Fruit fly (Drosophila melanogaster): Measurements from ENCODE around the gene CG3529.
A peak's percentile ranks its signal among the peaks of the same experiment; 100 is the strongest.

The CG3529 gene

DNA sequence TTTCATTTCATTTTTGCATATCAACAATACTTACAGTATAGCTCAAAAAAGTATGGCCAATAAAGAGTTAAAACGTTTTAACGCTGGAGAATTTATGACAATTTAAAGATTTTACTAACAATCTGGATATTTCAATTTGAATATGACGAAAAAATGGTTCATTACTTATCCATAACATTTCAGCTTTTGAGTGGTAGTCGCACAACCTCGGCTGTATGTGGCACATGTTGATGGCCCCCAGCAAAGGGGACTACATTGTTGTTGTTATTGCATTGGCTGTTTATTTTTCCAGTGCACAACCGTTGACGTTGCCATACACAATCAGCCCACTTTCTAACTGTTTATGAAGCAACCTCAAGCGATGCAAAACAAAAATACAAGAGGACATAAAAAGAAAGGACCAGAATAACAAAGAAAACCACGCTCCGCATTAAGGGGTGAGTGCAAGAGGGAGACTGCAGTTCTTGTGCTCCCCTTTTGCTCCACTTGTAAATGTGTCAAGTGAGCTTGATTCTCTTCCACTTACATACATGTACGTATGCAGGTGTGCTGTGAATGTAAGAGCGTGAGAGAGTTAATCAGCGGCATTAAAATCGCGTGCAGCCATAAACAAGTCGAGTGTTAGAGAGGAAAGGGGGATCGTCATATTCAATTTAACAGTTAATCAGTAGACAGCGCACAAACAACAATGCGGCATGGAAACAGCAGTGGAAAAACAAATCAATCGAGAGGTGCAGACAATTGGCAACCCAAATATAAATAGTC is 26.4 kb upstream of the CG3529 start (continued):
- TF ChIP-seq CG10631 (GFP tag; optimal IDR thresholded peaks at IDR 0.05) (peak; percentile 94), Sox15 (GFP tag; optimal IDR thresholded peaks at IDR 0.05) (peak; percentile 92), Ets21C (GFP tag; optimal IDR thresholded peaks at IDR 0.05) (peak; percentile 95), dsx (GFP tag; optimal IDR thresholded peaks at IDR 0.05; ENCODE audit: poor library complexity, severe bottlenecking) (peak; percentile 100), CG10669 (GFP tag; optimal IDR thresholded peaks at IDR 0.05) (peak; percentile 97), CG6276 (GFP tag; optimal IDR thresholded peaks at IDR 0.05) (peak; percentile 94), OdsH (GFP tag; optimal IDR thresholded peaks at IDR 0.05) (peak; percentile 95), pdm3 (GFP tag; optimal IDR thresholded peaks at IDR 0.05) (peak; percentile 97), CG6808 (GFP tag; optimal IDR thresholded peaks at IDR 0.05) (peak; percentile 93), Eip93F (GFP tag; optimal IDR thresholded peaks at IDR 0.05) (peak; percentile 88), CG9139 (GFP tag; optimal IDR thresholded peaks at IDR 0.05) (peak; percentile 94)

DNA sequence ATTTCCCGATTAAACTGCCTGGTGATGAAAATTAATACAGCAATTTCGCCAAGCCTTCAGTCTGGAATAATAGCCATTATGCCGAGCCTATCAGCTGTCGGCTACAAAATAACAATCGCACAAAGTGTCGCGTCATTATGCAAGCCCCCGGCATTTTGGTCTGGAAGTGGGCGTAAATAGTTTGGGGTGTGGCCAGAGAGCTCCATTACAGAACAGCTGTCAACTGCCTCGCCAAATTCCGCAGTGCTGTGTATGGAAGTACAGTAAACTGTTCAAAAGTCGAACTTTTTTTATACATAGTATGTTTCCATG is 25.9 kb upstream of the CG3529 start:
- no peak for TF ChIP-seq svp (GFP tag)
- no peak for TF ChIP-seq ss (GFP tag; optimal IDR thresholded peaks at IDR 0.05)
- no peak for TF ChIP-seq CG4318 (GFP tag; optimal IDR thresholded peaks at IDR 0.05)
- TF ChIP-seq CG1621 (tag; optimal IDR thresholded peaks at IDR 0.05), result no peak
- TF ChIP-seq CG3032 (tag; optimal IDR thresholded peaks at IDR 0.05), result no peak
- TF ChIP-seq net (GFP tag; optimal IDR thresholded peaks at IDR 0.05), result no peak
- TF ChIP-seq CG6276 (GFP tag; optimal IDR thresholded peaks at IDR 0.05), result no peak
- no peak for TF ChIP-seq topi (GFP tag; optimal IDR thresholded peaks at IDR 0.05)
- no peak for TF ChIP-seq CG9139 (GFP tag; optimal IDR thresholded peaks at IDR 0.05)
- no peak for TF ChIP-seq CG16779 (tag; optimal IDR thresholded peaks at IDR 0.05)
- TF ChIP-seq Ets96B (tag; optimal IDR thresholded peaks at IDR 0.05), result no peak
- TF ChIP-seq CG11294 (GFP tag; IDR thresholded peaks at IDR 0.05), result no peak
- TF ChIP-seq fd59A (GFP tag; optimal IDR thresholded peaks at IDR 0.05), result no peak
- TF ChIP-seq cyc (GFP tag; optimal IDR thresholded peaks at IDR 0.05), result no peak
- TF ChIP-seq Eip75B (GFP tag; optimal IDR thresholded peaks at IDR 0.05), result no peak
- TF ChIP-seq pdm3 (GFP tag; optimal IDR thresholded peaks at IDR 0.05), result no peak

DNA sequence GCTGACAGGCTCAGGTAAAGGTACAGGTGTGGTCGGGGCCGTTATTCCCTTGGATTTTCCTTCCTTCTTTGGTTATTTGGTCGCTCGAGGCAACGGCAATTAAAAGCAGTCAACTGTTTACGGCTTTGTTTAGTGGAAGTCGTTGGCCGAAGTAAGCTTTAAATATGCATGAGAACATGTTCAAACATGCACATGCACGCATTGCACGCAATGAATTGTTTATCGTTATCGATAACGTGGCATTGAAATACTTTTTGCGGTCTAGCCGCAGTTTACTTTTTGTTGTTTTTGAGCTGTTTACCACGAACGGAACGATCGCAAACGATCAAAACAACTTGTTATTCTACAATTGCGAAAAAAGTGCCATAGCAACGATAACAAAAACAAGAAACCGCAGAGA is 25.0 kb upstream of the CG3529 start:
- no peak for TF ChIP-seq CG3919 (GFP tag; optimal IDR thresholded peaks at IDR 0.05)
- no peak for TF ChIP-seq CG15336 (GFP tag; IDR thresholded peaks at IDR 0.05)
- peak in 1 of 2 experiments; percentile 52 for TF ChIP-seq ss (GFP tag; optimal IDR thresholded peaks at IDR 0.05)

DNA sequence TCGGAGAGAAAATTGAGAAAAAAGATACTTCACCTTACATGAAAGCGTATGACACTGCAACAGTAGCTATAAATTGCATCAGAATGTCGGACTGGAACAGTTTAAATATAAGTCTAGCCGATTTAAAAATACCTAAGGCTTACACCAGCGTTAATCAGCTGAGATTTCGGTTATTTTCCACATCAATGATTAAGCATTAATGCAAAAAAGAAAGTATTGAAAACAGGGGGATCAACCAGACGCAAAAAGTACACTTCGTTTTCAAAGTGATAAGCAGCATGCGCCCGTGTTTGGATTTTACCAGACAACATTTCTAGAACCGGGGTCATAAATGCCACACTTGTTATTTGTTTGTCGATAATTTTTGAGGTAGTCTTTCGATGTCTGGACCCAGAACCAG is 24.5 kb upstream of the CG3529 start:
- TF ChIP-seq Eip78C (GFP tag), result peak; percentile 8
- TF ChIP-seq net (GFP tag; optimal IDR thresholded peaks at IDR 0.05), result no peak

DNA sequence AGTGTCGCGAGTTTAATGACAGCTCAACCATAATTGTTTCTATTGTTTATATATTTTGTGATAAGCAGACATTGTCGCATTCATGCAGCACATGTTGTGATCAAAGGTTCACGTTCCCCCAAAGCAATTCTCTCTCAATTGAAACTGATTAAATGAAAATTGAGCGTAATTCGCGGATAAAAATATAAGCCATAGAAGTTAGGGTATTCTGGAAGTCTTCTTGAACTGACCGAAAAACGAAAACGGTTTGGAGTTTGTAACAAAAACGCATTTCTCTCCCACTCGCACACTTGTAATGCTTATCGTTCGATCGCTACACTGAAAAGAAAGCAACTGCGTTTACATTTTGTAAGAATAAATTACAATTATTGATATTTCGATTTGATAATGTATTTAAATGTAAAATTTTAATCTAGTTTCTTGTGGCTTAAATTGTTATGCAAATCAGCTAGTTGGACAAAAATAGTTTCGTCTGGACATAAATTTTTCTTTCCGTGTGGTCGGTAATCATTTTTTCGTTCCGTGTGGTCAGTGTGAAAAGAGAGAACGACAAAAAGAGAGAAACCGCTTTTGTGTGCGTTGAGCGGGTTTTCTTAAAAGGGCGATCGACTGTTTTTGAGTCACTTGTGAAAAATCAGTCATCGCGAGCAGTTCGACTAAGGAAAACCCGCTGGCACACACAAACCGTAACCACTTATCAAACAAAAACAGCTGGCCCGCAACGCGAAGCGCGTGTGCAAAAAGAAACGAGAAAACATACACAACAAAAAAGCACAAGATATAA is 23.8 kb upstream of the CG3529 start, which contains the start of gene aay:
aay (plus strand) TSS at position 618 of the 784 bp plus-strand sequence.
- TF ChIP-seq pdm3 (GFP tag; optimal IDR thresholded peaks at IDR 0.05), result peak; percentile 99
- peak; percentile 98 for TF ChIP-seq Ets96B (tag; optimal IDR thresholded peaks at IDR 0.05)
- peak; percentile 95 for TF ChIP-seq fd59A (GFP tag; optimal IDR thresholded peaks at IDR 0.05)
- peak; percentile 95 to 96 for TF ChIP-seq salr (GFP tag; optimal IDR thresholded peaks at IDR 0.05)
- peak; percentile 95 to 98 for TF ChIP-seq ss (GFP tag; optimal IDR thresholded peaks at IDR 0.05)
- TF ChIP-seq CG8632 (GFP tag; optimal IDR thresholded peaks at IDR 0.05), result peak; percentile 99
- peak; percentile 99 for TF ChIP-seq net (GFP tag; optimal IDR thresholded peaks at IDR 0.05)
- TF ChIP-seq Ets21C (GFP tag; optimal IDR thresholded peaks at IDR 0.05), result peak; percentile 97
- peak; percentile 99 for TF ChIP-seq Hr4 (GFP tag; optimal IDR thresholded peaks at IDR 0.05)
- peak; percentile 99 for TF ChIP-seq Eip93F (GFP tag; optimal IDR thresholded peaks at IDR 0.05)
- peak; percentile 100 for TF ChIP-seq esn (GFP tag; optimal IDR thresholded peaks at IDR 0.05)
- peak; percentile 98 for TF ChIP-seq CG6163 (GFP tag; IDR thresholded peaks at IDR 0.05)
- peak; percentile 97 for TF ChIP-seq CG11294 (GFP tag; IDR thresholded peaks at IDR 0.05)
- TF ChIP-seq Eip75B (GFP tag; optimal IDR thresholded peaks at IDR 0.05), result peak; percentile 99
- peak; percentile 99 for TF ChIP-seq CG3919 (GFP tag; optimal IDR thresholded peaks at IDR 0.05)
- peak; percentile 96 for TF ChIP-seq Blimp-1 (GFP tag; optimal IDR thresholded peaks at IDR 0.05)
- peak; percentile 99 for TF ChIP-seq Smox (GFP tag; optimal IDR thresholded peaks at IDR 0.05)
- TF ChIP-seq CG8119 (GFP tag; IDR thresholded peaks at IDR 0.05), result peak; percentile 99
- peak; percentile 98 for TF ChIP-seq achi (GFP tag; optimal IDR thresholded peaks at IDR 0.05)
- peak; percentile 99 for TF ChIP-seq lz (GFP tag; optimal IDR thresholded peaks at IDR 0.05)
- TF ChIP-seq Met (GFP tag; optimal IDR thresholded peaks at IDR 0.05), result peak; percentile 99
- TF ChIP-seq CG7368 (GFP tag; optimal IDR thresholded peaks at IDR 0.05), result peak; percentile 99
- peak; percentile 97 for TF ChIP-seq fd85E (GFP tag; optimal IDR thresholded peaks at IDR 0.05)
- TF ChIP-seq CG3032 (tag; optimal IDR thresholded peaks at IDR 0.05), result peak; percentile 97
